Worm (Caenorhabditis elegans) whole organism, L4/young adult: Measurements from ENCODE around the gene pola-1.

Source experiments
- W03F9.2 ChIP-seq: fragments of 150-350 bp; optimal IDR thresholded peaks from 2 replicates; lab custom pipeline; 2014; ENCODE audit warnings: missing biosample characterization, missing genetic modification characterization
- him-1 ChIP-seq: sonication (generic microtip); optimal IDR thresholded peaks from 2 replicates; lab custom pipeline; 2016; ENCODE audit warnings: missing genotype, missing genetic modification reagents, missing genetic modification characterization, missing compliant biosample characterization

ce11 chrIII:11194123-11194522 lies 51.9 kb downstream of the pola-1 start:
- TF ChIP-seq W03F9.2 (tag; lab: Kevin White, UChicago): no peak
- no peak for TF ChIP-seq him-1 (tag; lab: Kevin White, UChicago)
